Fruit fly (Drosophila melanogaster): ENCODE measurements around the gene CG3739.

The CG3739 gene

DNA sequence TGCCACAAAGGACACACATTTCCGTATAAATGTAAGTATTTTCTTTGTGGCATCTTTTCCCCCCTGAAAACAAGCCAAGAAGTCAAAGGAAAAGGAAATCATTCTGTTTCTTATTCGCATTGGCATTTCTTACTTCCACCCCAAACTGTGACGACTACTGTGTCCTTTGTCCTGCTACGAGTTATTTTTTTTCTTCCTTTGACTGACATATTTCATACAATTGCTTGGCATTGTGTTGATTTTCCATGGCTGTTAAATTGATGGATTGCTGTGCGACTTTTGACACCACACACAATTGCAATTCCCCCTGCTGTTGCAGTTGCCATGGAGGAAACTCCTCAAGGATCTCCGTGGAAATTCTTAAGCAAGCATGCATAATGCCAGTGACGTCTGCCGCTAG lies 41.0 kb upstream of the CG3739 start (continued):
- TF ChIP-seq tio (GFP tag; optimal IDR thresholded peaks at IDR 0.05) (no peak), tll (GFP tag; optimal IDR thresholded peaks at IDR 0.05) (peak in 1 of 2 experiments; percentile 71), CG13894 (tag; optimal IDR thresholded peaks at IDR 0.05) (no peak), zen2 (GFP tag; IDR thresholded peaks at IDR 0.05; ENCODE audit: partially characterized antibody) (no peak), CG11696 (GFP tag; IDR thresholded peaks at IDR 0.05) (no peak), cwo (GFP tag; optimal IDR thresholded peaks at IDR 0.05) (no peak)

DNA sequence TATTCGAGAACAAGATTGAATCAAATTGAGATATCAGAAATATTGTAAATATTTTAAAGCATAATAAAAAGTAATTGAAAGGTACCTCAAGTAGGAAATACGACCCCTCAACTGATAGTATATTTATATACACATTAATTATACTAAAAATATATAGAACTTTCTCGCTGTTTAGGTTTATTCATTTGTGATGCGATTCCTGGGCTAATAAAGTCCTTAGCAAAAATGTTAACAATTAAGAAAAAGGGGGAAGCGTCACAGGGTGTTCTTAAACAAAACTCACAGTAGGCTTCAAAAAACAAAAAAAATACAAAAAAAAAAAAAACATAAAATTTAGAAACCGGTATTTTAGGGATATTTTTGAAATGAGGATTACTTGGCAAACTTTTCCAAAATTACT lies 39.4 kb upstream of the CG3739 start, which contains the start of gene CG43203:
Gene CG43203 (plus strand): TSS at position 301 of the 400 bp plus-strand sequence.
- TF ChIP-seq Eip74EF (GFP tag; optimal IDR thresholded peaks at IDR 0.05) = no peak
- TF ChIP-seq sqz (GFP tag; optimal IDR thresholded peaks at IDR 0.05) = no peak
- no peak for TF ChIP-seq Lim3 (GFP tag; IDR thresholded peaks at IDR 0.05)
- TF ChIP-seq CrebB (tag; optimal IDR thresholded peaks at IDR 0.05) = no peak
- no peak for TF ChIP-seq CG15601 (tag; optimal IDR thresholded peaks at IDR 0.05)
- TF ChIP-seq prd (optimal IDR thresholded peaks at IDR 0.05) = no peak
- TF ChIP-seq prd (GFP tag; IDR thresholded peaks at IDR 0.05) = no peak
- no peak for TF ChIP-seq ac (GFP tag; optimal IDR thresholded peaks at IDR 0.05)
- no peak for TF ChIP-seq ash1 (GFP tag; optimal IDR thresholded peaks at IDR 0.05)
- TF ChIP-seq CG7357 (GFP tag; IDR thresholded peaks at IDR 0.05) = no peak
- TF ChIP-seq Atf3 (GFP tag; optimal IDR thresholded peaks at IDR 0.05) = no peak
- no peak for TF ChIP-seq CG17385 (GFP tag; optimal IDR thresholded peaks at IDR 0.05)
- no peak for TF ChIP-seq ci (GFP tag; IDR thresholded peaks at IDR 0.05)
- TF ChIP-seq Sry-β (GFP tag; optimal IDR thresholded peaks at IDR 0.05) = no peak
- no peak for TF ChIP-seq CG17568 (GFP tag; optimal IDR thresholded peaks at IDR 0.05)
- TF ChIP-seq CG32772 (GFP tag; IDR thresholded peaks at IDR 0.05) = no peak
- TF ChIP-seq emc (GFP tag; optimal IDR thresholded peaks at IDR 0.05) = no peak
- no peak for TF ChIP-seq CG11723 (GFP tag; optimal IDR thresholded peaks at IDR 0.05)
- no peak for TF ChIP-seq CG10543 (GFP tag; optimal IDR thresholded peaks at IDR 0.05)

DNA sequence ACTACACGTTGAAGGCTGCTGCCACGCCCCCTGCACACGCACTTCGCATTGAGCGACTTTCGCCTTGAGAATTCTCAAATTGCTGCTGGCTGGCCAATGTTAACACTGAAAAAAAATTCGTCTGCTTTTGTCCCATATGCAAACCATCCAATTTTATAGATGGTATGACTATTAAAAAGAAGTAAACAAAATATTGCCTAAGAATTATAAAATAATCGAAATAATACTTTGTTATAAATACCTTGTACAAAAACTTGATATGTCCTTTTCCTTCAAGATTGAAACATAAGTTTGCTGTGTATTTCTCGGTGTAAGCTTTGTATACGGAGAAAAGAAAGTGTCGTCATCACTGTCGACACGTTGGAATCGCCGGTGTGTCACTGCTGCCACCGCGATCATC lies 30.3 kb upstream of the CG3739 start:
- no peak for TF ChIP-seq CkIIα-i1 (GFP tag; IDR thresholded peaks at IDR 0.05)
- no peak for TF ChIP-seq az2 (GFP tag; optimal IDR thresholded peaks at IDR 0.05)
- TF ChIP-seq CG18599 (GFP tag; optimal IDR thresholded peaks at IDR 0.05) = no peak
- TF ChIP-seq CG2875 (GFP tag; optimal IDR thresholded peaks at IDR 0.05) = no peak
- TF ChIP-seq CG34422 (GFP tag; IDR thresholded peaks at IDR 0.05) = no peak
- TF ChIP-seq CG13775 (GFP tag; optimal IDR thresholded peaks at IDR 0.05) = no peak
- no peak for TF ChIP-seq CG5180 (GFP tag; optimal IDR thresholded peaks at IDR 0.05)
- no peak for TF ChIP-seq CG4707 (GFP tag; optimal IDR thresholded peaks at IDR 0.05)
- no peak for TF ChIP-seq kay (GFP tag; optimal IDR thresholded peaks at IDR 0.05)
- no peak for TF ChIP-seq Tbp (GFP tag; optimal IDR thresholded peaks at IDR 0.05)
- TF ChIP-seq CG8944 (GFP tag; optimal IDR thresholded peaks at IDR 0.05) = no peak
- no peak for TF ChIP-seq CG2712 (tag; optimal IDR thresholded peaks at IDR 0.05)
- no peak for TF ChIP-seq pnt (GFP tag; optimal IDR thresholded peaks at IDR 0.05)
- TF ChIP-seq twi (tag; optimal IDR thresholded peaks at IDR 0.05) = no peak
